Fruit fly (Drosophila melanogaster): ENCODE results near the gene btn.

Gene btn

DNA sequence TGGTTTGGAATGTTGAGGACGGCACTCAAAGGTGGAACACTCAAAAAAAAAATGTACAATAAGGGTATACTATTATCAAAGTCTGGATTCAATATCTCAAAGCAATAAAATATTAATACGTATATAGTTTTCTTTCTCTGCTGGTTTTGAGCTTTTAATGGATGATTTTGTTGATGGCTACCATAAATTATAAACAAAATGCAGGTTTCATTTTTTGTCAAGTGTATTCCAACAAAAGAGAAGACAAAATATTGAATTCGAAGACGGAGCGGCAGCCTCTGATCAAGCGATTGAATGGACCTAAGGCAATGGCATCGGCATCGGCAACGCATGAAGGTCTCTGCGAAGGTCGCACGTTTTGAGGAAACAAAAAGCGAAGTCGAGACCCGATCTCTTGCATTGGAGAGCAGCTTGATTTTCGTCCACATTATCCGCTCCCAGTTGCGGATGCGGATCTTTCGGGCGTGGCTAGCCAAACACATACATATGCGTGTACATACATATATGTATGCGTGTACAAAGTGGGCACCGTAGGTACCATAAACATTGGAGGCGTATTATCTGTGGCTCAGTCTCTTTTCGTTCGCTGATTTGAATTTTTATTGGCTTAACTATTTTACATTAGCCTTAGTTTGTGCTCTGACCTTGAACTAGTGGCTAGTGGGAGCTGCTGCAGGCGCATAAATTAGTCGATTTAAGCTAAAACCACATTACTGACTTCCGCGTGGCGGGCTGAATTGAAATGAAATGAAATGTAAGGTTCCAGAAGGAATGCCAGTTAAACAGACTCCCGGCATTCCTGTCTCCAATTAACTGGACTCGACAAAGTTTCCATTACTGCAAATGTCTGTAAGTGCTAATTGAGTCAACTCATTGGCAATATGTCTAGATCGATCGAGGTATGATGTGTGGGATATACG, 49.7 kb downstream of the btn start:
- TF ChIP-seq ems (GFP tag; optimal IDR thresholded peaks at IDR 0.05) (no peak), CG11398 (GFP tag; optimal IDR thresholded peaks at IDR 0.05) (no peak), CG16813 (GFP tag; IDR thresholded peaks at IDR 0.05; ENCODE audit: partially characterized antibody) (no peak), CG6683 (GFP tag; optimal IDR thresholded peaks at IDR 0.05) (no peak), jigr1 (GFP tag; IDR thresholded peaks at IDR 0.05) (no peak), schlank (tag; optimal IDR thresholded peaks at IDR 0.05) (no peak), sens-2 (GFP tag; IDR thresholded peaks at IDR 0.05) (0 out of 2 replicates have a peak, but pooled peaks have one; percentile 28), Rx (GFP tag; IDR thresholded peaks at IDR 0.05) (0 out of 2 replicates have a peak, but pooled peaks have one; percentile 5), Nf-YA (GFP tag; IDR thresholded peaks at IDR 0.05) (0 out of 2 replicates have a peak, but pooled peaks have one; percentile 20), MBD-R2 (GFP tag; IDR thresholded peaks at IDR 0.05) (no peak), run (tag; optimal IDR thresholded peaks at IDR 0.05) (peak; percentile 23), gt (GFP tag; IDR thresholded peaks at IDR 0.05) (no peak), ap (GFP tag; IDR thresholded peaks at IDR 0.05) (no peak), CG1602 (GFP tag; optimal IDR thresholded peaks at IDR 0.05) (no peak), HmgD (GFP tag; optimal IDR thresholded peaks at IDR 0.05) (no peak), BtbVII (GFP tag; optimal IDR thresholded peaks at IDR 0.05) (no peak), Elba2 (GFP tag; optimal IDR thresholded peaks at IDR 0.05) (no peak), pnt (GFP tag; optimal IDR thresholded peaks at IDR 0.05) (no peak), gsb (GFP tag; IDR thresholded peaks at IDR 0.05) (no peak), sqz (GFP tag; optimal IDR thresholded peaks at IDR 0.05) (peak; percentile 10), CG18011 (GFP tag; optimal IDR thresholded peaks at IDR 0.05) (no peak), vfl (GFP tag; optimal IDR thresholded peaks at IDR 0.05) (no peak), hbn (GFP tag; IDR thresholded peaks at IDR 0.05; ENCODE audit: partially characterized antibody) (no peak), Spps (tag; optimal IDR thresholded peaks at IDR 0.05) (no peak), pan (optimal IDR thresholded peaks at IDR 0.05) (no peak), pan (GFP tag; optimal IDR thresholded peaks at IDR 0.05 in 1 of 2, IDR thresholded peaks at IDR 0.05 in 1 of 2) (peak in 1 of 2 experiments; percentile 70), C15 (GFP tag; IDR thresholded peaks at IDR 0.05) (no peak), CG15601 (tag; optimal IDR thresholded peaks at IDR 0.05) (peak; percentile 20), dysf (GFP tag; IDR thresholded peaks at IDR 0.05) (peak; percentile 68), CG33213 (GFP tag; optimal IDR thresholded peaks at IDR 0.05) (no peak), CG14965 (GFP tag; optimal IDR thresholded peaks at IDR 0.05; ENCODE audit: borderline replicate concordance) (no peak), Ptx1 (GFP tag; IDR thresholded peaks at IDR 0.05) (peak; percentile 66), dati (GFP tag; IDR thresholded peaks at IDR 0.05) (no peak), Meics (GFP tag; optimal IDR thresholded peaks at IDR 0.05) (peak; percentile 27), hkb (optimal IDR thresholded peaks at IDR 0.05) (no peak), hkb (GFP tag; IDR thresholded peaks at IDR 0.05) (peak; percentile 77; the same call in 1 of the 2 replicates), B-H1 (GFP tag; IDR thresholded peaks at IDR 0.05) (no peak), CG12104 (GFP tag; optimal IDR thresholded peaks at IDR 0.05) (no peak), dpn (GFP tag; optimal IDR thresholded peaks at IDR 0.05) (peak; percentile 37 to 48), NC2α (GFP tag; optimal IDR thresholded peaks at IDR 0.05) (no peak), luna (GFP tag; optimal IDR thresholded peaks at IDR 0.05) (no peak), nerfin-2 (GFP tag; IDR thresholded peaks at IDR 0.05; ENCODE audit: partially characterized antibody) (no peak), corto (GFP tag; optimal IDR thresholded peaks at IDR 0.05) (no peak), CG1024 (GFP tag; IDR thresholded peaks at IDR 0.05) (no peak), CG10431 (GFP tag; optimal IDR thresholded peaks at IDR 0.05) (no peak), CG17328 (GFP tag; IDR thresholded peaks at IDR 0.05) (no peak), Myb (GFP tag; optimal IDR thresholded peaks at IDR 0.05) (no peak), CG13424 (tag; optimal IDR thresholded peaks at IDR 0.05) (peak; percentile 48), CG13894 (tag; optimal IDR thresholded peaks at IDR 0.05) (no peak), YL-1 (GFP tag; optimal IDR thresholded peaks at IDR 0.05) (no peak)

Data from whole organism, embryonic.